Worm (Caenorhabditis elegans): ENCODE results near the gene nhr-96.

DNA sequence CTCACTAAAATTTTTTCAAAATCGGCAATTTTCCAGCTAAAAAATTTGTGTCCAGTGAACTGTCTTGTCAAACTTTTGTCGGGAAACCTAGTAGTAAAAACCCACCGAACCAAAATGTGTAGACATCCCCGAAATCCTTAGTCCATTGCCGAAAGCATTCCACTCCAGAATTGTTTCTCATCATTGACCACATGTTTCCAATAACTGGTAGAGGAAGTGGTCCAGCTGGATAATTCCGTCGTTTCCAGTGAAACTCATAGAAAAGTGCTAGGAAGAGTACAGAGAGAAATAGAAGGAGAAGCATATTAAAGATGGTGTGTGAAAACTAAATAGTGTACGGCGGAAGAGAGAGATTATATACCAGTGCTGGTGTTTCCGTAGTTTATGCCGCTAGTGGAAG, 29.2 kb upstream of the nhr-96 start, which contains the start of gene cyp-33C12:
- TF ChIP-seq nhr-76 (tag; optimal IDR thresholded peaks at IDR 0.05) (no peak), unc-62 (GFP tag; optimal IDR thresholded peaks at IDR 0.05) (no peak), mab-5 (tag; optimal IDR thresholded peaks at IDR 0.05) (no peak), unc-39 (tag; optimal IDR thresholded peaks at IDR 0.05) (no peak), pha-4 (tag; optimal IDR thresholded peaks at IDR 0.05) (no peak), elt-3 (tag; optimal IDR thresholded peaks at IDR 0.05) (no peak), blmp-1 (tag; optimal IDR thresholded peaks at IDR 0.05) (no peak), snpc-4 (tag; optimal IDR thresholded peaks at IDR 0.05) (no peak), unc-120 (tag; optimal IDR thresholded peaks at IDR 0.05; ENCODE audit: poor library complexity, severe bottlenecking) (no peak), bed-3 (GFP tag; optimal IDR thresholded peaks at IDR 0.05) (no peak), elt-1 (tag; optimal IDR thresholded peaks at IDR 0.05; ENCODE audit: borderline replicate concordance, insufficient read depth) (no peak), nhr-237 (tag; optimal IDR thresholded peaks at IDR 0.05) (no peak)
